Fruit fly (Drosophila melanogaster) whole organism, prepupa: ENCODE measurements around the gene Arpc1.
A peak's percentile ranks its signal among the peaks of the same experiment; 100 is the strongest.

Source experiments
- Blimp-1 ChIP-seq: fragments of 200-800 bp; sonication (Bioruptor generic); optimal IDR thresholded peaks from 3 replicates; lab custom pipeline; 2017; ENCODE audit warnings: missing biosample characterization, missing genetic modification characterization, mild to moderate bottlenecking, moderate library complexity, missing genetic modification reagents
- CG10631 ChIP-seq: fragments of 200-800 bp; sonication (Bioruptor generic); optimal IDR thresholded peaks from 2 replicates; lab custom pipeline; 2016; ENCODE audit warnings: missing biosample characterization, missing genetic modification characterization
- CG10669 ChIP-seq: fragments of 200-800 bp; sonication (Bioruptor generic); optimal IDR thresholded peaks from 3 replicates; lab custom pipeline; 2018; ENCODE audit warnings: missing biosample characterization, mild to moderate bottlenecking, missing genetic modification characterization, moderate library complexity
- CG11294 ChIP-seq: fragments of 200-800 bp; sonication (Bioruptor generic); IDR thresholded peaks from 2 replicates; pipeline ENCODE4 v1.3.6; 2022; ENCODE audit warnings: missing biosample characterization, missing genetic modification characterization
- CG11762 ChIP-seq: fragments of 200-800 bp; sonication (Bioruptor generic); optimal IDR thresholded peaks from 3 replicates; lab custom pipeline; 2016; ENCODE audit warnings: missing biosample characterization, missing genetic modification characterization; ENCODE audit not compliant: insufficient read depth
- CG11902 ChIP-seq: fragments of 200-800 bp; sonication (Bioruptor generic); optimal IDR thresholded peaks from 3 replicates; lab custom pipeline; 2016; ENCODE audit warnings: missing biosample characterization, missing genetic modification characterization
- CG15336 ChIP-seq: fragments of 200-800 bp; sonication (Bioruptor generic); IDR thresholded peaks from 2 replicates; pipeline ENCODE4 v1.3.6; 2022; ENCODE audit warnings: missing biosample characterization, missing genetic modification characterization
- CG1621 ChIP-seq: fragments of 200-800 bp; sonication (Bioruptor generic); optimal IDR thresholded peaks from 3 replicates; lab custom pipeline; 2018; ENCODE audit warnings: missing biosample characterization, mild to moderate bottlenecking, missing genetic modification characterization
- CG16779 ChIP-seq: fragments of 200-800 bp; sonication (Bioruptor generic); optimal IDR thresholded peaks from 3 replicates; lab custom pipeline; 2017; ENCODE audit warnings: missing biosample characterization, mild to moderate bottlenecking, missing genetic modification characterization
- CG3032 ChIP-seq: fragments of 200-800 bp; optimal IDR thresholded peaks from 2 replicates; lab custom pipeline; 2019; ENCODE audit warnings: missing biosample characterization, mild to moderate bottlenecking, missing genetic modification characterization, moderate library complexity
- CG31627 ChIP-seq: fragments of 200-800 bp; sonication (Bioruptor generic); optimal IDR thresholded peaks from 3 replicates; lab custom pipeline; 2016; ENCODE audit warnings: missing biosample characterization, missing genetic modification characterization
- CG34406 ChIP-seq: fragments of 200-800 bp; sonication (Bioruptor generic); optimal IDR thresholded peaks from 3 replicates; lab custom pipeline; 2016; ENCODE audit warnings: missing biosample characterization, missing genetic modification characterization
- CG3919 ChIP-seq: fragments of 200-800 bp; sonication (Bioruptor generic); optimal IDR thresholded peaks from 3 replicates; lab custom pipeline; 2016; ENCODE audit warnings: missing biosample characterization, missing genetic modification characterization
- CG4318 ChIP-seq: fragments of 200-800 bp; sonication (Bioruptor generic); optimal IDR thresholded peaks from 3 replicates; lab custom pipeline; 2017; ENCODE audit warnings: missing biosample characterization, mild to moderate bottlenecking, missing genetic modification characterization
- CG6163 ChIP-seq: fragments of 200-800 bp; sonication (Bioruptor generic); IDR thresholded peaks from 3 replicates; pipeline ENCODE4 v1.3.6; 2022; ENCODE audit warnings: missing biosample characterization, missing genetic modification characterization
- CG6276 ChIP-seq: fragments of 200-800 bp; sonication (Bioruptor generic); optimal IDR thresholded peaks from 2 replicates; lab custom pipeline; 2017; ENCODE audit warnings: missing biosample characterization, mild to moderate bottlenecking, missing genetic modification characterization
- CG6792 ChIP-seq: fragments of 200-800 bp; sonication (Bioruptor generic); optimal IDR thresholded peaks from 3 replicates; lab custom pipeline; 2016; ENCODE audit warnings: missing biosample characterization, missing genetic modification characterization
- CG6854 ChIP-seq: fragments of 200-800 bp; sonication (Bioruptor generic); optimal IDR thresholded peaks from 2 replicates; lab custom pipeline; 2017; ENCODE audit warnings: missing biosample characterization, mild to moderate bottlenecking, missing genetic modification characterization
- CG7368 ChIP-seq: fragments of 200-800 bp; sonication (Bioruptor generic); optimal IDR thresholded peaks from 3 replicates; lab custom pipeline; 2016; ENCODE audit warnings: missing biosample characterization, missing genetic modification characterization
- CG8319 ChIP-seq: fragments of 200-800 bp; sonication (Bioruptor generic); optimal IDR thresholded peaks from 3 replicates; lab custom pipeline; 2016; ENCODE audit warnings: missing biosample characterization, missing genetic modification characterization
- CG8632 ChIP-seq: fragments of 200-800 bp; sonication (Bioruptor generic); optimal IDR thresholded peaks from 3 replicates; lab custom pipeline; 2016; ENCODE audit warnings: missing biosample characterization, missing genetic modification characterization
- CG9139 ChIP-seq: fragments of 200-800 bp; sonication (Bioruptor generic); optimal IDR thresholded peaks from 3 replicates; lab custom pipeline; 2017; ENCODE audit warnings: missing biosample characterization, mild to moderate bottlenecking, missing genetic modification characterization
- Eip75B ChIP-seq: fragments of 200-800 bp; sonication (Bioruptor generic); optimal IDR thresholded peaks from 3 replicates; lab custom pipeline; 2016; ENCODE audit warnings: missing biosample characterization, missing genetic modification characterization
- Eip78C ChIP-seq: fragments of 200-800 bp; sonication (Bioruptor generic); peaks from one replicate; lab custom pipeline; 2016; ENCODE audit warnings: missing biosample characterization, missing genetic modification characterization
- Gug ChIP-seq: fragments of 200-800 bp; sonication (Bioruptor generic); IDR thresholded peaks from 2 replicates; pipeline ENCODE4 v1.3.6; 2022; ENCODE audit warnings: missing biosample characterization, missing genetic modification characterization
- Hr38 ChIP-seq: sonication (Bioruptor generic); optimal IDR thresholded peaks from 2 replicates; lab custom pipeline; 2016; ENCODE audit warnings: missing biosample characterization, missing genetic modification characterization
- Hr39 ChIP-seq: fragments of 200-800 bp; sonication (Bioruptor generic); optimal IDR thresholded peaks from 2 replicates; lab custom pipeline; 2016; ENCODE audit warnings: missing biosample characterization, missing genetic modification characterization
- Hr4 ChIP-seq: fragments of 200-800 bp; sonication (Bioruptor generic); optimal IDR thresholded peaks from 3 replicates; lab custom pipeline; 2016; ENCODE audit warnings: missing biosample characterization, missing genetic modification characterization
- Lpt ChIP-seq: fragments of 200-800 bp; sonication (Bioruptor generic); optimal IDR thresholded peaks from 3 replicates; lab custom pipeline; 2016; ENCODE audit warnings: missing biosample characterization, missing genetic modification characterization
- OdsH ChIP-seq: fragments of 200-800 bp; sonication (Bioruptor generic); optimal IDR thresholded peaks from 3 replicates; lab custom pipeline; 2016; ENCODE audit warnings: missing biosample characterization, missing genetic modification characterization
- Sox102F ChIP-seq: fragments of 200-800 bp; sonication (Bioruptor generic); optimal IDR thresholded peaks from 2 replicates; lab custom pipeline; 2016; ENCODE audit warnings: missing biosample characterization, mild to moderate bottlenecking, missing genetic modification characterization
- Sox14 ChIP-seq: fragments of 200-800 bp; sonication (Bioruptor generic); optimal IDR thresholded peaks from 3 replicates; lab custom pipeline; 2016; ENCODE audit warnings: missing biosample characterization, missing genetic modification characterization
- Sox15 ChIP-seq: fragments of 200-800 bp; sonication (Bioruptor generic); optimal IDR thresholded peaks from 3 replicates; lab custom pipeline; 2016; ENCODE audit warnings: missing biosample characterization, missing genetic modification characterization
- achi ChIP-seq: fragments of 200-800 bp; sonication (Bioruptor generic); optimal IDR thresholded peaks from 3 replicates; lab custom pipeline; 2016; ENCODE audit warnings: missing biosample characterization, missing genetic modification characterization
- cyc ChIP-seq: fragments of 200-800 bp; sonication (Bioruptor generic); optimal IDR thresholded peaks from 3 replicates; lab custom pipeline; 2016; ENCODE audit warnings: missing biosample characterization, missing genetic modification characterization
- dac ChIP-seq: fragments of 200-800 bp; sonication (Bioruptor generic); optimal IDR thresholded peaks from 2 replicates; lab custom pipeline; 2017; ENCODE audit warnings: missing biosample characterization, mild to moderate bottlenecking, missing genetic modification characterization
- dsx ChIP-seq: fragments of 200-800 bp; optimal IDR thresholded peaks from 3 replicates; lab custom pipeline; 2019; ENCODE audit warnings: missing biosample characterization, mild to moderate bottlenecking, missing genetic modification characterization, moderate library complexity; ENCODE audit not compliant: poor library complexity, severe bottlenecking
- eg ChIP-seq: fragments of 200-800 bp; sonication (Bioruptor generic); IDR thresholded peaks from 3 replicates; pipeline ENCODE4 v1.3.6; 2022; ENCODE audit warnings: missing biosample characterization, missing genetic modification characterization
- esn ChIP-seq: fragments of 200-800 bp; sonication (Bioruptor generic); optimal IDR thresholded peaks from 2 replicates; lab custom pipeline; 2016; ENCODE audit warnings: missing biosample characterization, mild to moderate bottlenecking, missing genetic modification characterization, moderate library complexity
- fd59A ChIP-seq: fragments of 200-800 bp; sonication (Bioruptor generic); optimal IDR thresholded peaks from 2 replicates; lab custom pipeline; 2017; ENCODE audit warnings: missing biosample characterization, mild to moderate bottlenecking, missing genetic modification characterization, missing genetic modification reagents
- fkh ChIP-seq: fragments of 200-800 bp; sonication (Bioruptor generic); optimal IDR thresholded peaks from 3 replicates; lab custom pipeline; 2017; ENCODE audit warnings: missing biosample characterization, mild to moderate bottlenecking, missing genetic modification characterization, moderate library complexity
- lz ChIP-seq: fragments of 200-800 bp; sonication (Bioruptor generic); optimal IDR thresholded peaks from 3 replicates; lab custom pipeline; 2016; ENCODE audit warnings: missing biosample characterization, missing genetic modification characterization
- net ChIP-seq: fragments of 200-800 bp; sonication (Bioruptor generic); optimal IDR thresholded peaks from 3 replicates; lab custom pipeline; 2016; ENCODE audit warnings: missing biosample characterization, missing genetic modification characterization
- pdm3 ChIP-seq: fragments of 200-800 bp; sonication (Bioruptor generic); optimal IDR thresholded peaks from 3 replicates; lab custom pipeline; 2016; ENCODE audit warnings: missing biosample characterization, missing genetic modification characterization
- salr ChIP-seq, 2 experiments: fragments of 200-800 bp; sonication (Bioruptor generic); optimal IDR thresholded peaks; 3 replicates each; lab custom pipeline; 2016 to 2018; ENCODE audit warnings: missing biosample characterization in 2 of 2, missing genetic modification characterization in 2 of 2, mild to moderate bottlenecking in 1 of 2
- ss ChIP-seq, 2 experiments: fragments of 200-800 bp; sonication (Bioruptor generic); optimal IDR thresholded peaks; 2 replicates in 1 of 2; 3 replicates in 1 of 2; lab custom pipeline; 2017 to 2018; ENCODE audit warnings: mild to moderate bottlenecking in 2 of 2, missing biosample characterization in 2 of 2, missing genetic modification characterization in 2 of 2, moderate library complexity in 1 of 2
- topi ChIP-seq: fragments of 200-800 bp; sonication (Bioruptor generic); optimal IDR thresholded peaks from 3 replicates; lab custom pipeline; 2016; ENCODE audit warnings: missing biosample characterization, missing genetic modification characterization

The Arpc1 gene

DNA sequence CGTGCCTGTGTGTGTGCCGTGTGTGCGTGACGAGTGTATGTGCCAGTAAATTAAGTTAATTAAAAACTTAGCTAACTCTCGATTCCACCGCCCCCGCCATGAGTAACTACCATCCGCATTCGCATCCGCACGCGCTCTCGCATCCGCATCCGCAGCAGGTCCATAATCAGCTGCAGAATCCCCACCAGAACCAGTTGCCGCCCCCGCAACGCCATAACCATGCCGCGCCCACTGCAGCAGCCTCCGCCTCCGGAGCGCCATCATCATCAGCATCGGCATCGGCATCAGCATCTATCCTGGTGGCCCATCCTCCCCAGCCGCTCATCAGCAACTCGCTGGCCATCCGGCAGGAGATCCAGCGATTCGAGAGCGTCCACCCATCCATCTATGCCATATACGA, 6.4 kb upstream of the Arpc1 start:
- TF ChIP-seq cyc (GFP tag; lab: Kevin White, UChicago) (no peak), Eip75B (GFP tag; lab: Kevin White, UChicago) (no peak), CG6854 (GFP tag; lab: Kevin White, UChicago) (no peak), Blimp-1 (GFP tag; lab: Kevin White, UChicago) (no peak), CG8319 (GFP tag; lab: Kevin White, UChicago) (no peak), eg (GFP tag; lab: Robert Waterston, UW) (0 out of 3 replicates have a peak, but pooled peaks have one; percentile 19), CG10631 (no peak)

DNA sequence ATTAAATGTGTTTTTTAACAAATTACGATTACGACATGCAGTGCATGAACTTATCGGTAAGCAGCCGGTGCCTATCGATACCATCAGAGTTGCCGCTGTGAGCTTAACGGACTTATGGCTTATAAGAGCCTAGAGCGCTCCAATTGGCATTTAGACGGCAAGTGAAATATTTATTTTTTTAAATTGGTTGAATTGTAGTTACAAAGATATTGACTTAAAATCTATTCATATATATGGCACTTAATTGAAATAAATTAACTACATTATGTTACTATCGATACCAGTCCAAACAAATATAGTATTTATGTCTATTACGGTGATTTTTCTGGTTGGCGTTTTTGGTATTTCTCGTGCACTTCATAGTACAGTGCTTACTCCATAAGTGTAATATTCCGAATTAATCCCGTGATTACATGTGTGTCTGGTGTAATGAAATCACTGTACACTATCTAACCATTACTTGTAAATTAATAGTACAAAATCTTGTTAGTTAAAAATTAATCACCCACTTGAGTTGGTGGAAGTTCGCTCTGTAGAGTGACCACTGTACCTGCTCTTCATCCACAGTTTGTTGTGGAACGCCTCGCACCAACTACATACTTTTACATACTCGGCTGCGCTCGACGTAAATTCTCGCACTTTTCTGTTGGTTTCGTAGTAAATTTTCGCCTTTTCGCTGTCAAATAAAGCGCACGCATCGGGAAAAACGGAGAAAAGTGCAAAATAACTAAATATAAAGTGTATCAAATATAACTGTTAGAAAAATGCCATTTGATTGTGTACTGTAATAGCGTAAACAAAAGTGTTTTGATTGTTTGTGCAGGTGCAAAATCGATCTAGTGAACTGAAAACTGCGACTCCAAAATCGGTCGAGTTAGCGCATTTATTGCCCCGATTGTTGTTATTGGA, 5.7 kb upstream of the Arpc1 start, which contains the start of the genes mRpS23 and CenG1A:
Gene mRpS23 (minus strand): TSS at position 71 of the 909 bp plus-strand sequence.
Gene CenG1A (plus strand): TSS at position 563 of the 909 bp plus-strand sequence.
- TF ChIP-seq CG8319 (GFP tag; lab: Kevin White, UChicago) (peak; percentile 100), CG3032 (peak; percentile 100), Lpt (GFP tag; lab: Kevin White, UChicago) (peak; percentile 100), CG15336 (GFP tag; lab: Robert Waterston, UW) (peak; percentile 100), Sox102F (GFP tag; lab: Kevin White, UChicago) (peak; percentile 100), lz (GFP tag; lab: Kevin White, UChicago) (peak; percentile 100), esn (GFP tag; lab: Kevin White, UChicago) (peak; percentile 100), Hr39 (GFP tag; lab: Kevin White, UChicago) (peak; percentile 100), dac (peak; percentile 99), CG6792 (GFP tag; lab: Kevin White, UChicago) (peak; percentile 100), CG10669 (GFP tag; lab: Kevin White, UChicago) (peak; percentile 100), ss (GFP tag; optimal IDR thresholded peaks at IDR 0.05; lab: Kevin White, UChicago) (peak; percentile 100), CG3919 (GFP tag; lab: Kevin White, UChicago) (peak; percentile 100), Eip78C (GFP tag; lab: Kevin White, UChicago) (peak; percentile 100), achi (GFP tag; lab: Kevin White, UChicago) (peak; percentile 99), CG11294 (GFP tag; lab: Robert Waterston, UW) (peak; percentile 100), CG1621 (tag; lab: Kevin White, UChicago) (peak; percentile 100), cyc (GFP tag; lab: Kevin White, UChicago) (peak; percentile 100), pdm3 (peak; percentile 100), fd59A (GFP tag; lab: Kevin White, UChicago) (peak; percentile 100), dsx (GFP tag; lab: Kevin White, UChicago) (peak; percentile 99), salr (GFP tag; optimal IDR thresholded peaks at IDR 0.05; lab: Kevin White, UChicago) (peak; percentile 100), CG34406 (GFP tag; lab: Kevin White, UChicago) (peak; percentile 100), CG9139 (GFP tag; lab: Kevin White, UChicago) (peak; percentile 99), CG7368 (peak; percentile 100), Gug (GFP tag; lab: Robert Waterston, UW) (peak; percentile 100), CG8632 (GFP tag; lab: Kevin White, UChicago) (peak; percentile 100), topi (GFP tag; lab: Kevin White, UChicago) (peak; percentile 100), Sox14 (GFP tag; lab: Kevin White, UChicago) (peak; percentile 100), Hr38 (GFP tag; lab: Kevin White, UChicago) (peak; percentile 100), CG4318 (GFP tag; lab: Kevin White, UChicago) (peak; percentile 100), CG6854 (GFP tag; lab: Kevin White, UChicago) (peak; percentile 100), CG6163 (peak; percentile 100), Hr4 (peak; percentile 100), net (GFP tag; lab: Kevin White, UChicago) (peak; percentile 100), Sox15 (GFP tag; lab: Kevin White, UChicago) (peak; percentile 100), CG11902 (GFP tag; lab: Kevin White, UChicago) (peak; percentile 99), CG16779 (tag; lab: Kevin White, UChicago) (peak; percentile 99), CG31627 (GFP tag; lab: Kevin White, UChicago) (peak; percentile 100), eg (GFP tag; lab: Robert Waterston, UW) (peak; percentile 100), OdsH (GFP tag; lab: Kevin White, UChicago) (peak; percentile 100), CG11762 (GFP tag; lab: Kevin White, UChicago) (peak; percentile 100), fkh (GFP tag; lab: Kevin White, UChicago) (peak; percentile 97), CG6276 (peak; percentile 100)
